Worm (Caenorhabditis elegans) whole organism, young adult: Measurements from ENCODE around the gene rab-35.

Source experiments
- B0035.1 ChIP-seq: sonication (generic microtip); optimal IDR thresholded peaks from 2 replicates; lab custom pipeline; 2016; ENCODE audit warnings: missing genetic modification characterization, mild to moderate bottlenecking, missing compliant biosample characterization, missing genotype, missing genetic modification reagents
- B0336.3 ChIP-seq: fragments of 200-800 bp; sonication (Bioruptor generic); IDR thresholded peaks from 2 replicates; pipeline ENCODE4 v1.3.6; 2022; ENCODE audit warnings: missing genetic modification characterization, missing compliant biosample characterization
- F57C9.4 ChIP-seq: sonication (generic microtip); optimal IDR thresholded peaks from 2 replicates; lab custom pipeline; 2017; ENCODE audit warnings: mild to moderate bottlenecking, missing genetic modification characterization, missing compliant biosample characterization
- T07F8.4 ChIP-seq: sonication (generic microtip); optimal IDR thresholded peaks from 2 replicates; lab custom pipeline; 2016; ENCODE audit warnings: mild to moderate bottlenecking, missing genetic modification characterization, moderate library complexity, missing compliant biosample characterization
- Y53G8AR.9 ChIP-seq: fragments of 200-800 bp; sonication (Bioruptor generic); conservative IDR thresholded peaks from 2 replicates; pipeline ENCODE4 v1.3.6; 2022; ENCODE audit warnings: missing genetic modification reagents, missing genetic modification characterization, missing compliant biosample characterization
- attf-5 ChIP-seq: fragments of 200-800 bp; sonication (Bioruptor generic); optimal IDR thresholded peaks from 2 replicates; lab custom pipeline; 2018; ENCODE audit warnings: mild to moderate bottlenecking, missing genetic modification characterization, missing compliant biosample characterization
- attf-6 ChIP-seq: fragments of 200-800 bp; sonication (Bioruptor generic); IDR thresholded peaks from 2 replicates; pipeline ENCODE4 v1.3.6; 2022; ENCODE audit warnings: missing genetic modification reagents, missing genetic modification characterization, missing compliant biosample characterization
- bed-1 ChIP-seq: fragments of 200-800 bp; sonication (Bioruptor generic); IDR thresholded peaks from 2 replicates; pipeline ENCODE4 v1.3.6; 2022; ENCODE audit warnings: missing genetic modification reagents, missing genetic modification characterization, missing compliant biosample characterization
- bed-2 ChIP-seq: fragments of 200-800 bp; sonication (Bioruptor generic); IDR thresholded peaks from 2 replicates; pipeline ENCODE4 v1.3.6; 2022; ENCODE audit warnings: missing genetic modification reagents, missing genetic modification characterization, missing compliant biosample characterization
- ccch-3 ChIP-seq: fragments of 200-800 bp; sonication (Bioruptor generic); optimal IDR thresholded peaks from 2 replicates; lab custom pipeline; 2018; ENCODE audit warnings: mild to moderate bottlenecking, missing genetic modification characterization, missing compliant biosample characterization
- die-1 ChIP-seq: sonication (generic microtip); optimal IDR thresholded peaks from 2 replicates; lab custom pipeline; 2016; ENCODE audit warnings: missing genotype, mild to moderate bottlenecking, missing genetic modification characterization, missing compliant biosample characterization
- dox-1 ChIP-seq: fragments of 200-800 bp; sonication (Bioruptor generic); IDR thresholded peaks from 2 replicates; pipeline ENCODE4 v1.3.6; 2022; ENCODE audit warnings: missing genetic modification reagents, missing genetic modification characterization, missing compliant biosample characterization
- dpl-1 ChIP-seq: fragments of 150-350 bp; optimal IDR thresholded peaks from 2 replicates; lab custom pipeline; 2014; ENCODE audit warnings: missing biosample characterization, missing genetic modification reagents, missing genetic modification characterization
- egl-44 ChIP-seq: fragments of 200-800 bp; sonication (Bioruptor generic); IDR thresholded peaks from 2 replicates; pipeline ENCODE4 v1.3.6; 2022; ENCODE audit warnings: missing genetic modification reagents, missing genetic modification characterization, missing compliant biosample characterization
- hlh-12 ChIP-seq: sonication (generic microtip); optimal IDR thresholded peaks from 2 replicates; lab custom pipeline; 2016; ENCODE audit warnings: missing genetic modification characterization, missing compliant biosample characterization
- hmg-1.2 ChIP-seq: fragments of 200-800 bp; sonication (Bioruptor generic); IDR thresholded peaks from 2 replicates; pipeline ENCODE4 v1.3.6; 2022; ENCODE audit warnings: missing genetic modification reagents, missing genetic modification characterization, missing compliant biosample characterization
- hsf-1 ChIP-seq: fragments of 200-800 bp; sonication (Bioruptor generic); IDR thresholded peaks from 2 replicates; pipeline ENCODE4 v1.3.6; 2022; ENCODE audit warnings: missing genetic modification reagents, missing genetic modification characterization, missing compliant biosample characterization
- let-607 ChIP-seq, 2 experiments: fragments of 200-800 bp in 1 of 2; sonication (Bioruptor generic) in 1 of 2; sonication (generic microtip) in 1 of 2; optimal IDR thresholded peaks; 2 replicates each; lab custom pipeline; 2016 to 2018; ENCODE audit warnings: mild to moderate bottlenecking in 2 of 2, missing compliant biosample characterization in 2 of 2, missing genetic modification characterization in 2 of 2, moderate library complexity in 2 of 2, missing genotype in 1 of 2
- lin-35 ChIP-seq, 3 experiments: fragments of 150-350 bp in 2 of 3; sonication (generic microtip) in 1 of 3; optimal IDR thresholded peaks; 2 replicates each; lab custom pipeline; 2014 to 2018; ENCODE audit warnings: missing biosample characterization in 3 of 3, missing genetic modification characterization in 3 of 3, missing genetic modification reagents in 3 of 3
- lin-40 ChIP-seq: sonication (generic microtip); optimal IDR thresholded peaks from 2 replicates; lab custom pipeline; 2016; ENCODE audit warnings: missing genetic modification characterization, mild to moderate bottlenecking, missing compliant biosample characterization, missing genotype, missing genetic modification reagents
- lin-54 ChIP-seq: fragments of 200-800 bp; sonication (Bioruptor generic); optimal IDR thresholded peaks from 2 replicates; lab custom pipeline; 2018; ENCODE audit warnings: mild to moderate bottlenecking, missing genetic modification characterization, missing compliant biosample characterization
- lsl-1 ChIP-seq: fragments of 200-800 bp; sonication (Bioruptor generic); optimal IDR thresholded peaks from 2 replicates; lab custom pipeline; 2018; ENCODE audit warnings: mild to moderate bottlenecking, missing genetic modification characterization, moderate library complexity, missing compliant biosample characterization
- nfya-1 ChIP-seq: sonication (generic microtip); optimal IDR thresholded peaks from 2 replicates; lab custom pipeline; 2017; ENCODE audit warnings: antibody characterized with exemption, missing compliant biosample characterization, missing genetic modification characterization, borderline replicate concordance; ENCODE audit not compliant: insufficient read depth
- nfya-2 ChIP-seq: fragments of 200-800 bp; sonication (Bioruptor generic); IDR thresholded peaks from 2 replicates; pipeline ENCODE4 v1.3.6; 2022; ENCODE audit warnings: missing genetic modification reagents, missing genetic modification characterization, missing compliant biosample characterization
- nfyb-1 ChIP-seq: fragments of 200-800 bp; sonication (Bioruptor generic); IDR thresholded peaks from 2 replicates; pipeline ENCODE4 v1.3.6; 2022; ENCODE audit warnings: missing genetic modification reagents, missing genetic modification characterization, missing compliant biosample characterization
- nhr-179 ChIP-seq: sonication (generic microtip); optimal IDR thresholded peaks from 2 replicates; lab custom pipeline; 2016; ENCODE audit warnings: mild to moderate bottlenecking, missing genetic modification characterization, missing compliant biosample characterization
- nhr-80 ChIP-seq: sonication (generic microtip); optimal IDR thresholded peaks from 2 replicates; lab custom pipeline; 2016; ENCODE audit warnings: missing genetic modification characterization, missing compliant biosample characterization
- nhr-90 ChIP-seq: sonication (generic microtip); optimal IDR thresholded peaks from 2 replicates; lab custom pipeline; 2016; ENCODE audit warnings: missing genotype, mild to moderate bottlenecking, missing genetic modification characterization, missing compliant biosample characterization
- sdz-38 ChIP-seq: sonication (generic microtip); optimal IDR thresholded peaks from 2 replicates; lab custom pipeline; 2016; ENCODE audit warnings: missing genotype, missing genetic modification characterization, missing compliant biosample characterization
- sea-2 ChIP-seq: fragments of 200-800 bp; sonication (Bioruptor generic); IDR thresholded peaks from 2 replicates; pipeline ENCODE4 v1.3.6; 2022; ENCODE audit warnings: missing genetic modification characterization, missing compliant biosample characterization
- snpc-1.1 ChIP-seq: sonication (generic microtip); optimal IDR thresholded peaks from 2 replicates; lab custom pipeline; 2017; ENCODE audit warnings: missing genetic modification characterization, mild to moderate bottlenecking, missing compliant biosample characterization, antibody characterized with exemption, moderate library complexity, missing genotype, missing genetic modification reagents; ENCODE audit not compliant: insufficient read depth
- snpc-3.4 ChIP-seq: sonication (generic microtip); optimal IDR thresholded peaks from 2 replicates; lab custom pipeline; 2017; ENCODE audit warnings: missing genetic modification characterization, mild to moderate bottlenecking, missing compliant biosample characterization, antibody characterized with exemption, moderate library complexity, missing genotype, missing genetic modification reagents
- snpc-4 ChIP-seq, 5 experiments: fragments of 150-350 bp in 1 of 5; sonication (generic microtip) in 4 of 5; optimal IDR thresholded peaks; 2 replicates each; lab custom pipeline; 2014 to 2018; ENCODE audit warnings: missing genetic modification characterization in 5 of 5, missing biosample characterization in 3 of 5, antibody characterized with exemption in 2 of 5, mild to moderate bottlenecking in 2 of 5, missing compliant biosample characterization in 2 of 5, missing genotype in 2 of 5, moderate library complexity in 2 of 5, missing genetic modification reagents in 1 of 5
- xnd-1 ChIP-seq: sonication (generic microtip); optimal IDR thresholded peaks from 2 replicates; lab custom pipeline; 2016; ENCODE audit warnings: missing genotype, missing genetic modification reagents, missing genetic modification characterization, missing compliant biosample characterization
- zfh-2 ChIP-seq: fragments of 200-800 bp; sonication (Bioruptor generic); conservative IDR thresholded peaks from 2 replicates; pipeline ENCODE4 v1.3.6; 2022; ENCODE audit warnings: missing genetic modification reagents, missing genetic modification characterization, missing compliant biosample characterization
- zim-3 ChIP-seq: sonication (generic microtip); optimal IDR thresholded peaks from 2 replicates; lab custom pipeline; 2017; ENCODE audit warnings: mild to moderate bottlenecking, missing genetic modification characterization, moderate library complexity, missing compliant biosample characterization
- ztf-22 ChIP-seq: fragments of 200-800 bp; sonication (Bioruptor generic); optimal IDR thresholded peaks from 2 replicates; lab custom pipeline; 2018; ENCODE audit warnings: mild to moderate bottlenecking, missing genetic modification characterization, moderate library complexity, missing compliant biosample characterization
- ztf-26 ChIP-seq: sonication (generic microtip); optimal IDR thresholded peaks from 2 replicates; lab custom pipeline; 2017; ENCODE audit warnings: missing genetic modification characterization, missing compliant biosample characterization

The rab-35 gene

DNA sequence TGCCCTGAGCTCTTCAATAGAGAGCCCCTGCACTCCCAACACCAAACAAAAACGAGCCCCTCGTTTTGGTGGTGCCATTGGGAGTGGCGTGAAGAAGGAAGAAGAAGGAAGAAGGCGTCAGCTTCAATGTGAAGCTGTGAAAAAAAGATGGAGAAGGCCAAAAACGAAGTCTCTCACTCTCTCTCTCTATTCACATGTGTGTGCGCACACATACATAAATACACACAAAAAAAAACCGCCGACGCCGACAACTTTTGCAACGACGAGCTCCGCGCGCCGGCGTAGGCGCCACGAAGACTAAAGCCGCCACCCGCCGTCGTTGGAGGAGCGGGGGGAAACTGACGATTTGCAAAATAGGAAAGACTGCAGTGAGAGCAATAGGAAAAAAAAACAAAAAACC lies 24.7 kb upstream of the rab-35 start:
- TF ChIP-seq snpc-3.4 (tag; lab: Kevin White, UChicago) = no peak
- no peak for TF ChIP-seq let-607 (tag; optimal IDR thresholded peaks at IDR 0.05; lab: Kevin White, UChicago)
- no peak for TF ChIP-seq hsf-1
- TF ChIP-seq Y53G8AR.9 = no peak
- no peak for TF ChIP-seq F57C9.4
- TF ChIP-seq dox-1 (GFP tag; lab: Robert Waterston, UW) = no peak
- no peak for TF ChIP-seq bed-1
- TF ChIP-seq lsl-1 (GFP tag; lab: Kevin White, UChicago) = no peak
- TF ChIP-seq nfya-1 (tag; lab: Kevin White, UChicago) = no peak
- no peak for TF ChIP-seq nfya-2 (GFP tag; lab: Robert Waterston, UW)
- TF ChIP-seq B0336.3 (GFP tag; lab: Robert Waterston, UW) = no peak
- TF ChIP-seq sdz-38 (tag; lab: Kevin White, UChicago) = no peak
- no peak for TF ChIP-seq lin-54 (GFP tag; lab: Kevin White, UChicago)
- peak; percentile 11; the same call in 1 of the 2 replicates for TF ChIP-seq hmg-1.2 (GFP tag; lab: Robert Waterston, UW)
- TF ChIP-seq ztf-22 (GFP tag; lab: Kevin White, UChicago) = no peak
- TF ChIP-seq T07F8.4 (tag; lab: Kevin White, UChicago) = no peak
- TF ChIP-seq bed-2 (GFP tag; lab: Robert Waterston, UW) = no peak
- TF ChIP-seq sea-2 = no peak
- TF ChIP-seq attf-6 (GFP tag; lab: Robert Waterston, UW) = no peak
- 0 out of 2 replicates have a peak, but pooled peaks have one; percentile 53 for TF ChIP-seq nfyb-1
- peak; percentile 57 for TF ChIP-seq zfh-2 (GFP tag; lab: Robert Waterston, UW)
- no peak for TF ChIP-seq lin-35 (GFP tag; optimal IDR thresholded peaks at IDR 0.05; lab: Kevin White, UChicago)
- no peak for TF ChIP-seq egl-44 (GFP tag; lab: Robert Waterston, UW)
- TF ChIP-seq dpl-1 (GFP tag; lab: Kevin White, UChicago) = no peak
- TF ChIP-seq xnd-1 (tag; lab: Kevin White, UChicago) = no peak

DNA sequence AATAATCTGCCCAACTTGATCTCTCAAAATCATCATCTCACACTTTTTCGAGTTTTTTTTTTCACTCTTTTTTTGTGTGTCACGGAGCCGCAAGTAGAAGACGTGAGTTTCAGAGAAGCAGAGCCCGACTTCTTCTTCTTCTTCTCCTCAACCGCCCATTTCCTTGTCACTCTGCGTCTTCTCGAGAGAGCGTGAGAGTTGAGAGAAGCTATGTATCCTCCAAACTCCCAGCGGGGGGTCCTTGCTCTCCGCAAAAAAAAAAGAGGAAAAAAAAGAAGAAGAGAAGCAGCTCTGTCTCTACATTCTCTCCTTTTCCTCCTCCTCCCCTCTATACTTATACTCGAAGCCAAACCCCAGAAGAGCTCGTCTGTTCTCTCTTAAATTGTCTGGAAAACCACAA lies 23.0 kb upstream of the rab-35 start:
- TF ChIP-seq nhr-90 (tag; lab: Kevin White, UChicago) = no peak
- peak; percentile 78 for TF ChIP-seq zfh-2 (GFP tag; lab: Robert Waterston, UW)

DNA sequence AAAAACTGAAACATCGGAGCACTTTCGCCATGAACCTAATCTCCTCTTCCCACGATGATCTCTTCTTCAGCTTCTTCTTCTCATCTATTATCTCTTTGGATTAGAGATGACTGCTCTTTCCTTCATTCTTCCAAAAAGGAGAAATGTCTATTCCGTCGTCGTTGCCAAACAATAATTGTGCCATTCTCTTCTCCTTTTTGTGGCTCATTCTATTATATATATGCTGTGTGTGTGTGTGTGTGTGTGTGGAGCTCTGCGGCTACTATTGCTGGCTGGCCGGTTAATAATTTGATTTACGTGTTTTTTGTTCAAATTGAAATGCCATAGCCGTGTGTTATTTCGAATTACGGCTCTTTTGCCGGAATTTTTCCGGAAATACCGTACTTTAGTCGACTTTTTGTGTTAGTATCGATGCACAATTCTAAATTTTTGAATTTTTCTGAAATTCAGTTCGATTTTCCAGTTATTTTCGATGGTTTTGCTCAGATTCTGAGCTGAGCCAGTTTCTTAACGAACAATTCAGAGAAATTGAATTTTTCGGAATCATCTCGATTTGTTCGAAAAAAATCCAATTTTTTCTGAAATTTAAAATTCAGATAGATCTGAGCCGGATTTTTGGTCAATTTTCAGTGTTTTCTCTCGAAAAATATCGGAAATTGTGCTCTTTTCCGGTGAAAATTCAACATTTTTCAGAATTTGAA lies 21.8 kb upstream of the rab-35 start, which contains the start of gene T28D6.5:
TSS of gene T28D6.5 (plus strand) at position 651 of the 701 bp plus-strand sequence.
- no peak for TF ChIP-seq snpc-4 (GFP tag; optimal IDR thresholded peaks at IDR 0.05; lab: Kevin White, UChicago)
- TF ChIP-seq snpc-4 (tag; optimal IDR thresholded peaks at IDR 0.05; lab: Kevin White, UChicago) = no peak
- no peak for TF ChIP-seq ztf-26 (tag; lab: Kevin White, UChicago)
- no peak for TF ChIP-seq B0035.1 (tag; lab: Kevin White, UChicago)
- TF ChIP-seq, all 124 proteins: peak for 0

DNA sequence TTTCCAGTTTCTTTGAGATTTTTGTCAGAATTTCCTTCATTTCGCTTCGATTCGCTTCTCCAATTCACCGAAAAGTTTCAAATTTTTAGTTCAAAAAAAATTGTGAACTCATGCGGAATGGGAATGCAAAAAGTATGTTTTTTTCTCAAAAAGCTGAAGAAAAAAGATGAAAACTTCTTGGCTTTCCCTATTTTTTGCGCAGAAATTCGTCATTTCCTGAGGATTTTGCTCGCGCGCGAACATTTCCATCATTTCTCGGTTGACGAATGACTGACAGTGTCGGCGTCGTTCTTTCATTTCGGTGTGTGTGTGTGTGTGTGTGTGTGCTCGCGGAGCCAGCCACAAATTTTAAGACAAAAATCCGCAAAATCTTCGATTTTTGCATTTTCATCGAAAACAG lies 20.9 kb upstream of the rab-35 start:
- TF ChIP-seq lin-35 (GFP tag; optimal IDR thresholded peaks at IDR 0.05; lab: Kevin White, UChicago) (no peak), nhr-80 (tag; lab: Kevin White, UChicago) (no peak), snpc-1.1 (tag; lab: Kevin White, UChicago) (no peak), die-1 (tag; lab: Kevin White, UChicago) (no peak), attf-5 (GFP tag; lab: Kevin White, UChicago) (no peak), xnd-1 (tag; lab: Kevin White, UChicago) (no peak), lin-40 (no peak), B0035.1 (tag; lab: Kevin White, UChicago) (no peak), ccch-3 (GFP tag; lab: Kevin White, UChicago) (no peak), nhr-179 (tag; lab: Kevin White, UChicago) (no peak), hsf-1 (no peak), B0336.3 (GFP tag; lab: Robert Waterston, UW) (no peak), zim-3 (tag; lab: Kevin White, UChicago) (no peak), snpc-4 (GFP tag; optimal IDR thresholded peaks at IDR 0.05; lab: Kevin White, UChicago) (no peak), snpc-4 (tag; optimal IDR thresholded peaks at IDR 0.05; lab: Kevin White, UChicago) (no peak), hlh-12 (no peak), attf-6 (GFP tag; lab: Robert Waterston, UW) (no peak), sea-2 (no peak), bed-1 (no peak), lin-54 (GFP tag; lab: Kevin White, UChicago) (no peak)
